Worm (Caenorhabditis elegans) whole organism, young adult: Measurements from ENCODE around the gene Y38A10A.11.

Experiments used
- B0336.3 ChIP-seq: fragments of 200-800 bp; sonication (Bioruptor generic); IDR thresholded peaks from 2 replicates; pipeline ENCODE4 v1.3.6; 2022; ENCODE audit warnings: missing genetic modification characterization, missing compliant biosample characterization
- C17E4.6 ChIP-seq: fragments of 200-800 bp; sonication (Bioruptor generic); IDR thresholded peaks from 2 replicates; pipeline ENCODE4 v1.3.6; 2022; ENCODE audit warnings: missing genetic modification reagents, missing genetic modification characterization, missing compliant biosample characterization
- F23B12.7 ChIP-seq: sonication (generic microtip); optimal IDR thresholded peaks from 2 replicates; lab custom pipeline; 2017; ENCODE audit warnings: missing genetic modification characterization, mild to moderate bottlenecking, missing compliant biosample characterization, antibody characterized with exemption, moderate library complexity; ENCODE audit not compliant: insufficient read depth
- K11D2.4 ChIP-seq: fragments of 200-800 bp; sonication (Bioruptor generic); IDR thresholded peaks from 2 replicates; pipeline ENCODE4 v1.3.6; 2022; ENCODE audit warnings: missing genetic modification reagents, missing genetic modification characterization, missing compliant biosample characterization
- K12H6.12 ChIP-seq: fragments of 200-800 bp; sonication (Bioruptor generic); optimal IDR thresholded peaks from 2 replicates; lab custom pipeline; 2018; ENCODE audit warnings: mild to moderate bottlenecking, missing genetic modification characterization, missing compliant biosample characterization
- Y56A3A.18 ChIP-seq: fragments of 200-800 bp; sonication (Bioruptor generic); IDR thresholded peaks from 2 replicates; pipeline ENCODE4 v1.3.6; 2022; ENCODE audit warnings: missing genetic modification reagents, missing genetic modification characterization, missing compliant biosample characterization
- ZK185.1 ChIP-seq: sonication (generic microtip); optimal IDR thresholded peaks from 2 replicates; lab custom pipeline; 2016; ENCODE audit warnings: mild to moderate bottlenecking, missing genetic modification characterization, missing compliant biosample characterization; ENCODE audit not compliant: poor library complexity, severe bottlenecking
- ama-1 ChIP-seq, 3 experiments: fragments of 150-350 bp in 1 of 3; sonication (generic microtip) in 2 of 3; optimal IDR thresholded peaks; 2 replicates each; lab custom pipeline; 2014 to 2018; ENCODE audit warnings: missing biosample characterization in 2 of 3, missing genetic modification characterization in 2 of 3, missing genetic modification reagents in 2 of 3
- attf-3 ChIP-seq: fragments of 200-800 bp; sonication (Bioruptor generic); conservative IDR thresholded peaks from 2 replicates; pipeline ENCODE4 v1.3.6; 2022; ENCODE audit warnings: missing genetic modification reagents, missing genetic modification characterization, missing compliant biosample characterization
- attf-5 ChIP-seq: fragments of 200-800 bp; sonication (Bioruptor generic); optimal IDR thresholded peaks from 2 replicates; lab custom pipeline; 2018; ENCODE audit warnings: mild to moderate bottlenecking, missing genetic modification characterization, missing compliant biosample characterization
- cebp-1 ChIP-seq, 2 experiments: fragments of 200-800 bp in 1 of 2; sonication (Bioruptor generic) in 1 of 2; sonication (generic microtip) in 1 of 2; IDR thresholded peaks in 1 of 2; optimal IDR thresholded peaks in 1 of 2; 2 replicates each; pipeline versions ENCODE4 v1.3.6 to Lab custom; 2017 to 2022; ENCODE audit warnings: missing compliant biosample characterization in 2 of 2, missing genetic modification characterization in 2 of 2, mild to moderate bottlenecking in 1 of 2, missing genetic modification reagents in 1 of 2, moderate library complexity in 1 of 2
- ceh-27 ChIP-seq: fragments of 200-800 bp; sonication (Bioruptor generic); optimal IDR thresholded peaks from 2 replicates; lab custom pipeline; 2018; ENCODE audit warnings: mild to moderate bottlenecking, missing genetic modification characterization, moderate library complexity, missing compliant biosample characterization
- ceh-40 ChIP-seq: fragments of 200-800 bp; sonication (Bioruptor generic); IDR thresholded peaks from 2 replicates; pipeline ENCODE4 v1.3.6; 2022; ENCODE audit warnings: missing genetic modification characterization, missing compliant biosample characterization
- efl-1 ChIP-seq: fragments of 150-350 bp; optimal IDR thresholded peaks from 2 replicates; lab custom pipeline; 2014; ENCODE audit warnings: missing biosample characterization, missing genetic modification reagents, missing genetic modification characterization
- ekl-4 ChIP-seq: fragments of 200-800 bp; sonication (Bioruptor generic); IDR thresholded peaks from 2 replicates; pipeline ENCODE4 v1.3.6; 2022; ENCODE audit warnings: missing genetic modification reagents, missing genetic modification characterization, missing compliant biosample characterization
- hmg-1.2 ChIP-seq: fragments of 200-800 bp; sonication (Bioruptor generic); IDR thresholded peaks from 2 replicates; pipeline ENCODE4 v1.3.6; 2022; ENCODE audit warnings: missing genetic modification reagents, missing genetic modification characterization, missing compliant biosample characterization
- lsl-1 ChIP-seq: fragments of 200-800 bp; sonication (Bioruptor generic); optimal IDR thresholded peaks from 2 replicates; lab custom pipeline; 2018; ENCODE audit warnings: mild to moderate bottlenecking, missing genetic modification characterization, moderate library complexity, missing compliant biosample characterization
- madf-8 ChIP-seq: fragments of 200-800 bp; sonication (Bioruptor generic); conservative IDR thresholded peaks from 2 replicates; pipeline ENCODE4 v1.3.6; 2022; ENCODE audit warnings: missing genetic modification reagents, missing genetic modification characterization, missing compliant biosample characterization
- nhr-120 ChIP-seq: fragments of 200-800 bp; sonication (Bioruptor generic); IDR thresholded peaks from 2 replicates; pipeline ENCODE4 v1.3.6; 2022; ENCODE audit warnings: missing genetic modification characterization, missing compliant biosample characterization
- snpc-4 ChIP-seq, 5 experiments: fragments of 150-350 bp in 1 of 5; sonication (generic microtip) in 4 of 5; optimal IDR thresholded peaks; 2 replicates each; lab custom pipeline; 2014 to 2018; ENCODE audit warnings: missing genetic modification characterization in 5 of 5, missing biosample characterization in 3 of 5, antibody characterized with exemption in 2 of 5, mild to moderate bottlenecking in 2 of 5, missing compliant biosample characterization in 2 of 5, missing genotype in 2 of 5, moderate library complexity in 2 of 5, missing genetic modification reagents in 1 of 5
- ztf-25 ChIP-seq: fragments of 200-800 bp; sonication (Bioruptor generic); IDR thresholded peaks from 2 replicates; pipeline ENCODE4 v1.3.6; 2022; ENCODE audit warnings: missing genetic modification reagents, missing genetic modification characterization, missing compliant biosample characterization
- ztf-3 ChIP-seq: fragments of 200-800 bp; sonication (Bioruptor generic); optimal IDR thresholded peaks from 2 replicates; lab custom pipeline; 2018; ENCODE audit warnings: mild to moderate bottlenecking, missing genetic modification characterization, missing compliant biosample characterization

The Y38A10A.11 gene

DNA sequence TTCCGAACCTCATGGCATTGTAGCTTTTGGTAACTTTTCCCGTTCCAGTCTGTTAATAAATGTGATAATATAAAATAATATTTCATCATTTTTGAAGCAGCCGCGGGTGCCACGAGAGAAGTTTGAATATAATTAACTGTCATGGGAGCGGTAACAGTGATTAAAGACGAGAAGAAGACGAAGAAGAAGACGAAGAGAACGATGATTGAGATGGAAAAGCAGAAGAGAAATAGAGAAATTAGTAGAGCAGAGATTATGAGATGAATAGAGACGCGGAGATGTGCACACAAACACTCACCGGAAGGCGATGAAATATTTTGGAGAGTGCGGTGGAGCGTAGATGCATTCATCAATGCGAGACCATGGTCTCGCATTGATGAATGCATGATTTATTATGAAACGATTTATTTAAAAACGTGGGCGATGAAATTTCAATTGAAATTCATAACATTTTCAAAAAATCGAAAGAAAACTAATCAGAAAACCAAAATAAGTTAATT lies 50.1 kb downstream of the Y38A10A.11 start, which contains the start of gene seip-1 (continued):
- TF ChIP-seq ekl-4 (GFP tag; lab: Robert Waterston, UW) (0 out of 2 replicates have a peak, but pooled peaks have one; percentile 33), K12H6.12 (tag; lab: Kevin White, UChicago) (peak; percentile 36), ceh-27 (GFP tag; lab: Kevin White, UChicago) (peak; percentile 4), ztf-3 (GFP tag; lab: Kevin White, UChicago) (no peak), ztf-25 (GFP tag; lab: Robert Waterston, UW) (no peak), attf-3 (no peak), efl-1 (GFP tag; lab: Kevin White, UChicago) (peak; percentile 48), attf-5 (GFP tag; lab: Kevin White, UChicago) (peak; percentile 90), snpc-4 (GFP tag; optimal IDR thresholded peaks at IDR 0.05; lab: Kevin White, UChicago) (no peak), snpc-4 (tag; optimal IDR thresholded peaks at IDR 0.05; lab: Kevin White, UChicago) (peak in 3 of 4 experiments; percentile 7 to 79 (median 37)), Y56A3A.18 (GFP tag; lab: Robert Waterston, UW) (no peak), C17E4.6 (GFP tag; lab: Robert Waterston, UW) (no peak), B0336.3 (GFP tag; lab: Robert Waterston, UW) (no peak), lsl-1 (GFP tag; lab: Kevin White, UChicago) (peak; percentile 37), F23B12.7 (tag; lab: Kevin White, UChicago) (peak; percentile 84), madf-8 (GFP tag; lab: Robert Waterston, UW) (no peak), ceh-40 (GFP tag; lab: Robert Waterston, UW) (no peak), nhr-120 (GFP tag; lab: Robert Waterston, UW) (no peak), ZK185.1 (peak; percentile 38), K11D2.4 (peak; percentile 61; the same call in 1 of the 2 replicates), ama-1 (optimal IDR thresholded peaks at IDR 0.05; lab: Kevin White, UChicago) (peak; percentile 10), ama-1 (GFP tag; optimal IDR thresholded peaks at IDR 0.05; lab: Kevin White, UChicago) (no peak), cebp-1 (GFP tag; IDR thresholded peaks at IDR 0.05; lab: Robert Waterston, UW) (peak; percentile 70), cebp-1 (tag; optimal IDR thresholded peaks at IDR 0.05; lab: Kevin White, UChicago) (peak; percentile 94), hmg-1.2 (GFP tag; lab: Robert Waterston, UW) (peak; percentile 86; the same call in 1 of the 2 replicates)
